Fruit fly (Drosophila melanogaster): ENCODE measurements around the gene CG12105.
A peak's percentile ranks its signal among the peaks of the same experiment; 100 is the strongest.

CG12105 gene

DNA sequence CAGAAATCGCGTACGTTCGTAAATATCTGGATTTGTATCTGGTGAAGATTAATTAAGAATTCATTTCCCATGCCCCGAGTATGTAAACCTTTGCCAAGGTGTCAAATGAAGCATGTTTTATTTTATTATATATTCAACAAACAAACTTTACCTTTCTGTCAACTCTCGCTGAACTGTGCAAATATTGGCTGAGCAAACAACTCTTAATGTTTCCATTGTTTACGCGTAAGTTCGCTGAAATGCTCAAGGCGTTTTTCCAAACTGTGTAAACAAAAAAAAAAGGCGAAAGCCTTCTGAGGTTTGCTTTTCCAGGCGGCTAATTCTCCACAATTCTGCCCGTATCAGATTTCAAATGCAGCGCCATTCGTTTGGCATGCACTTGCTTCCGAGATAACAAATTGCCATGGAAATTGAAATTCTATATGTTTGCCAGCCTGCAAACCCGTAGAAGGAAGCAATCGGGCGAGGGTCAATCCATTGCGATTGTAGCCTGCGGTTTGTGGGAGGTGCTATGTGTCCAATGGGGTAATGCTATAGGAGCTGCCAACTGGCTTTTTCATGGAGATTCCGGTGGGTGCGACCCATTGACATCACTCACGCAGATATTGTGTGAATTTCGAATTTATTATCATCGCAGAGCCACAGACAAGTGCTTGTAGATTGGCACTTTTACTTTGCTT, 23.8 kb downstream of the CG12105 start (continued):
- TF ChIP-seq CG5180 (GFP tag; optimal IDR thresholded peaks at IDR 0.05) (peak; percentile 68), CG6683 (GFP tag; optimal IDR thresholded peaks at IDR 0.05) (peak; percentile 79), prd (optimal IDR thresholded peaks at IDR 0.05) (no peak), prd (GFP tag; IDR thresholded peaks at IDR 0.05) (no peak), chif (GFP tag; optimal IDR thresholded peaks at IDR 0.05) (peak in 1 of 2 experiments; percentile 43), Usf (GFP tag; optimal IDR thresholded peaks at IDR 0.05) (peak; percentile 14), CG10209 (GFP tag; optimal IDR thresholded peaks at IDR 0.05) (peak; percentile 82), her (GFP tag; optimal IDR thresholded peaks at IDR 0.05) (peak; percentile 53), CG4404 (GFP tag; IDR thresholded peaks at IDR 0.05) (no peak), usp (GFP tag; optimal IDR thresholded peaks at IDR 0.05) (no peak), CG7271 (tag; optimal IDR thresholded peaks at IDR 0.05) (no peak), Hsf (GFP tag; optimal IDR thresholded peaks at IDR 0.05) (peak; percentile 25), Dek (tag; optimal IDR thresholded peaks at IDR 0.05) (peak; percentile 80), CrebB (tag; optimal IDR thresholded peaks at IDR 0.05) (peak; percentile 75), CG6689 (GFP tag; IDR thresholded peaks at IDR 0.05) (peak; percentile 36; the same call in 1 of the 2 replicates), Nf-YB (GFP tag; optimal IDR thresholded peaks at IDR 0.05) (no peak), gt (GFP tag; IDR thresholded peaks at IDR 0.05) (no peak), Ravus (GFP tag; IDR thresholded peaks at IDR 0.05) (peak; percentile 24; the same call in 1 of the 2 replicates), CG11723 (GFP tag; optimal IDR thresholded peaks at IDR 0.05) (peak; percentile 54), Gug (GFP tag; IDR thresholded peaks at IDR 0.05) (no peak), CG9797 (GFP tag; optimal IDR thresholded peaks at IDR 0.05) (no peak), Gsc (GFP tag; IDR thresholded peaks at IDR 0.05) (no peak), Fer1 (GFP tag; optimal IDR thresholded peaks at IDR 0.05) (peak; percentile 92), CG7928 (GFP tag; optimal IDR thresholded peaks at IDR 0.05) (peak; percentile 64), CHES-1-like (GFP tag; optimal IDR thresholded peaks at IDR 0.05) (peak; percentile 75), vvl (GFP tag; IDR thresholded peaks at IDR 0.05) (no peak), fd64A (GFP tag; optimal IDR thresholded peaks at IDR 0.05) (peak; percentile 51), Lhr (GFP tag; optimal IDR thresholded peaks at IDR 0.05) (no peak), CG10654 (GFP tag; optimal IDR thresholded peaks at IDR 0.05) (peak; percentile 58), nom (GFP tag; optimal IDR thresholded peaks at IDR 0.05) (peak; percentile 85), CG15479 (GFP tag; optimal IDR thresholded peaks at IDR 0.05) (no peak), gfzf (GFP tag; optimal IDR thresholded peaks at IDR 0.05) (no peak), Max (GFP tag; optimal IDR thresholded peaks at IDR 0.05) (peak; percentile 62), Sry-δ (GFP tag; optimal IDR thresholded peaks at IDR 0.05) (peak; percentile 19), CG17568 (GFP tag; optimal IDR thresholded peaks at IDR 0.05) (no peak), CG34224 (GFP tag; IDR thresholded peaks at IDR 0.05; ENCODE audit: partially characterized antibody) (no peak), Sry-β (GFP tag; optimal IDR thresholded peaks at IDR 0.05) (no peak), Ptx1 (GFP tag; IDR thresholded peaks at IDR 0.05) (no peak), Oli (tag; optimal IDR thresholded peaks at IDR 0.05) (peak; percentile 3), lab (GFP tag; optimal IDR thresholded peaks at IDR 0.05) (peak; percentile 97), CTCF (GFP tag; optimal IDR thresholded peaks at IDR 0.05) (no peak), NC2α (GFP tag; optimal IDR thresholded peaks at IDR 0.05) (peak; percentile 5), CG14050 (GFP tag; IDR thresholded peaks at IDR 0.05) (peak; percentile 49; the same call in 2 of the 3 replicates), CG17802 (tag; optimal IDR thresholded peaks at IDR 0.05) (no peak), br (optimal IDR thresholded peaks at IDR 0.05) (no peak), HLHmδ (GFP tag; optimal IDR thresholded peaks at IDR 0.05) (no peak), CG33213 (GFP tag; optimal IDR thresholded peaks at IDR 0.05) (peak; percentile 63), ssp (GFP tag; IDR thresholded peaks at IDR 0.05) (no peak), az2 (GFP tag; optimal IDR thresholded peaks at IDR 0.05) (no peak), CG14965 (GFP tag; optimal IDR thresholded peaks at IDR 0.05; ENCODE audit: borderline replicate concordance) (peak; percentile 23), CG8089 (GFP tag; optimal IDR thresholded peaks at IDR 0.05) (peak; percentile 26)
